Worm (Caenorhabditis elegans) whole organism, L2 larva: ENCODE measurements around the gene C33D9.10.

Experiments
- C34F6.9 ChIP-seq: fragments of 150-350 bp; optimal IDR thresholded peaks from 2 replicates; lab custom pipeline; 2014; ENCODE audit warnings: missing biosample characterization, missing genetic modification characterization
- F13H6.1 ChIP-seq: sonication (generic microtip); optimal IDR thresholded peaks from 2 replicates; lab custom pipeline; 2016; ENCODE audit warnings: missing genetic modification characterization, missing compliant biosample characterization
- R02D3.7 ChIP-seq: fragments of 150-350 bp; optimal IDR thresholded peaks from 2 replicates; lab custom pipeline; 2014; ENCODE audit warnings: missing biosample characterization, missing genetic modification characterization
- Y55F3AM.14 ChIP-seq: fragments of 200-800 bp; sonication (Bioruptor generic); optimal IDR thresholded peaks from 2 replicates; lab custom pipeline; 2018; ENCODE audit warnings: mild to moderate bottlenecking, missing genetic modification characterization, missing compliant biosample characterization
- ZK546.5 ChIP-seq: sonication (generic microtip); optimal IDR thresholded peaks from 2 replicates; lab custom pipeline; 2017; ENCODE audit warnings: missing biosample characterization, missing genetic modification characterization
- alr-1 ChIP-seq: fragments of 150-350 bp; optimal IDR thresholded peaks from 2 replicates; lab custom pipeline; 2014; ENCODE audit warnings: missing biosample characterization, missing genetic modification characterization
- aly-2 ChIP-seq: fragments of 150-350 bp; optimal IDR thresholded peaks from 2 replicates; lab custom pipeline; 2014; ENCODE audit warnings: missing biosample characterization, missing genetic modification characterization
- ama-1 ChIP-seq: fragments of 150-350 bp; optimal IDR thresholded peaks from 2 replicates; lab custom pipeline; 2018; ENCODE audit warnings: inconsistent platforms
- blmp-1 ChIP-seq: sonication (generic microtip); optimal IDR thresholded peaks from 2 replicates; lab custom pipeline; 2017; ENCODE audit warnings: missing genetic modification characterization, mild to moderate bottlenecking, missing compliant biosample characterization, antibody characterized with exemption, moderate library complexity; ENCODE audit not compliant: insufficient read depth
- ceh-16 ChIP-seq: fragments of 150-350 bp; optimal IDR thresholded peaks from 2 replicates; lab custom pipeline; 2014; ENCODE audit warnings: missing biosample characterization, missing genetic modification characterization
- ceh-82 ChIP-seq: fragments of 150-350 bp; optimal IDR thresholded peaks from 2 replicates; lab custom pipeline; 2014; ENCODE audit warnings: missing biosample characterization, missing genetic modification characterization
- crh-2 ChIP-seq: sonication (generic microtip); optimal IDR thresholded peaks from 2 replicates; lab custom pipeline; 2017; ENCODE audit warnings: missing biosample characterization, missing genetic modification characterization
- dmd-4 ChIP-seq: sonication (generic microtip); optimal IDR thresholded peaks from 2 replicates; lab custom pipeline; 2017; ENCODE audit warnings: missing biosample characterization, missing genetic modification characterization
- egl-27 ChIP-seq: sonication (generic microtip); optimal IDR thresholded peaks from 3 replicates; lab custom pipeline; 2017; ENCODE audit warnings: missing biosample characterization, missing genetic modification reagents, missing genetic modification characterization
- elt-1 ChIP-seq: fragments of 150-350 bp; optimal IDR thresholded peaks from 2 replicates; lab custom pipeline; 2014; ENCODE audit warnings: missing biosample characterization, missing genetic modification characterization
- elt-3 ChIP-seq: sonication (generic microtip); optimal IDR thresholded peaks from 2 replicates; lab custom pipeline; 2017; ENCODE audit warnings: missing biosample characterization, missing genetic modification characterization
- fos-1 ChIP-seq: fragments of 150-350 bp; optimal IDR thresholded peaks from 2 replicates; lab custom pipeline; 2014; ENCODE audit warnings: missing biosample characterization, missing genetic modification characterization
- gmeb-1 ChIP-seq: fragments of 150-350 bp; optimal IDR thresholded peaks from 2 replicates; lab custom pipeline; 2014; ENCODE audit warnings: missing biosample characterization, missing genetic modification characterization
- lin-11 ChIP-seq: fragments of 150-350 bp; sonication (generic microtip); optimal IDR thresholded peaks from 2 replicates; lab custom pipeline; 2014; ENCODE audit warnings: missing biosample characterization, missing genetic modification characterization, inconsistent platforms, mixed read lengths
- lin-13 ChIP-seq: fragments of 150-350 bp; optimal IDR thresholded peaks from 2 replicates; lab custom pipeline; 2014; ENCODE audit warnings: missing biosample characterization, missing genetic modification reagents, missing genetic modification characterization
- lin-39 ChIP-seq: fragments of 150-350 bp; optimal IDR thresholded peaks from 2 replicates; lab custom pipeline; 2014; ENCODE audit warnings: missing biosample characterization, missing genetic modification reagents, missing genetic modification characterization
- lsy-2 ChIP-seq, 2 experiments: fragments of 150-350 bp in 1 of 2; sonication (generic microtip) in 1 of 2; optimal IDR thresholded peaks; 2 replicates each; lab custom pipeline; 2014 to 2017; ENCODE audit warnings: missing biosample characterization in 2 of 2, missing genetic modification characterization in 2 of 2
- mab-5 ChIP-seq: fragments of 150-350 bp; optimal IDR thresholded peaks from 2 replicates; lab custom pipeline; 2014; ENCODE audit warnings: missing biosample characterization, missing genetic modification characterization
- mbf-1 ChIP-seq: sonication (generic microtip); optimal IDR thresholded peaks from 2 replicates; lab custom pipeline; 2017; ENCODE audit warnings: missing biosample characterization, missing genetic modification characterization
- mdl-1 ChIP-seq, 2 experiments: fragments of 150-350 bp in 1 of 2; sonication (generic microtip) in 1 of 2; optimal IDR thresholded peaks; 2 replicates each; lab custom pipeline; 2017; ENCODE audit warnings: missing biosample characterization in 2 of 2, missing genetic modification characterization in 2 of 2
- nhr-10 ChIP-seq: sonication (generic microtip); optimal IDR thresholded peaks from 2 replicates; lab custom pipeline; 2017; ENCODE audit warnings: missing biosample characterization, missing genetic modification characterization
- nhr-11 ChIP-seq: fragments of 150-350 bp; optimal IDR thresholded peaks from 2 replicates; lab custom pipeline; 2014; ENCODE audit warnings: missing biosample characterization, missing genetic modification characterization
- nhr-12 ChIP-seq: fragments of 150-350 bp; optimal IDR thresholded peaks from 2 replicates; lab custom pipeline; 2014; ENCODE audit warnings: missing biosample characterization, missing genetic modification characterization
- nhr-129 ChIP-seq: fragments of 150-350 bp; optimal IDR thresholded peaks from 2 replicates; lab custom pipeline; 2014; ENCODE audit warnings: missing biosample characterization, missing genetic modification characterization
- nhr-21 ChIP-seq: fragments of 150-350 bp; optimal IDR thresholded peaks from 2 replicates; lab custom pipeline; 2014; ENCODE audit warnings: missing biosample characterization, missing genetic modification characterization
- nhr-23 ChIP-seq: fragments of 150-350 bp; optimal IDR thresholded peaks from 2 replicates; lab custom pipeline; 2014; ENCODE audit warnings: missing biosample characterization, missing genetic modification reagents, missing genetic modification characterization
- nhr-237 ChIP-seq: fragments of 150-350 bp; optimal IDR thresholded peaks from 2 replicates; lab custom pipeline; 2014; ENCODE audit warnings: missing biosample characterization, missing genetic modification characterization
- nhr-25 ChIP-seq: fragments of 150-350 bp; sonication (generic microtip); optimal IDR thresholded peaks from 3 replicates; lab custom pipeline; 2014; ENCODE audit warnings: missing biosample characterization, missing genetic modification characterization
- nhr-6 ChIP-seq: fragments of 150-350 bp; optimal IDR thresholded peaks from 2 replicates; lab custom pipeline; 2014; ENCODE audit warnings: missing biosample characterization, missing genetic modification characterization
- nhr-77 ChIP-seq: fragments of 150-350 bp; optimal IDR thresholded peaks from 2 replicates; lab custom pipeline; 2014; ENCODE audit warnings: missing biosample characterization, missing genetic modification characterization
- peb-1 ChIP-seq: fragments of 150-350 bp; optimal IDR thresholded peaks from 2 replicates; lab custom pipeline; 2014; ENCODE audit warnings: missing biosample characterization, missing genetic modification characterization
- sem-4 ChIP-seq: fragments of 150-350 bp; optimal IDR thresholded peaks from 2 replicates; lab custom pipeline; 2014; ENCODE audit warnings: missing biosample characterization, missing genetic modification reagents, missing genetic modification characterization
- skn-1 ChIP-seq: sonication (generic microtip); optimal IDR thresholded peaks from 2 replicates; lab custom pipeline; 2017; ENCODE audit warnings: missing biosample characterization, missing genetic modification characterization
- sma-3 ChIP-seq: sonication (generic microtip); optimal IDR thresholded peaks from 2 replicates; lab custom pipeline; 2016; ENCODE audit warnings: missing genetic modification reagents, missing genetic modification characterization, missing compliant biosample characterization
- sma-9 ChIP-seq, 2 experiments: fragments of 150-350 bp in 1 of 2; sonication (generic microtip) in 1 of 2; optimal IDR thresholded peaks; 2 replicates each; lab custom pipeline; 2014 to 2016; ENCODE audit warnings: missing genetic modification characterization in 2 of 2, mild to moderate bottlenecking in 1 of 2, missing biosample characterization in 1 of 2, missing compliant biosample characterization in 1 of 2, missing genetic modification reagents in 1 of 2, moderate library complexity in 1 of 2
- snpc-4 ChIP-seq: fragments of 150-350 bp; optimal IDR thresholded peaks from 2 replicates; lab custom pipeline; 2014; ENCODE audit warnings: missing biosample characterization, missing genetic modification characterization
- unc-39 ChIP-seq: fragments of 150-350 bp; optimal IDR thresholded peaks from 2 replicates; lab custom pipeline; 2014; ENCODE audit warnings: missing biosample characterization, missing genetic modification characterization
- unc-55 ChIP-seq: fragments of 150-350 bp; sonication (generic microtip); optimal IDR thresholded peaks from 3 replicates; lab custom pipeline; 2014; ENCODE audit warnings: missing biosample characterization, missing genetic modification reagents, missing genetic modification characterization
- unc-62 ChIP-seq: fragments of 150-350 bp; optimal IDR thresholded peaks from 2 replicates; lab custom pipeline; 2014; ENCODE audit warnings: missing biosample characterization, missing genetic modification reagents, missing genetic modification characterization
- zag-1 ChIP-seq: fragments of 150-350 bp; optimal IDR thresholded peaks from 2 replicates; lab custom pipeline; 2014; ENCODE audit warnings: missing biosample characterization, missing genetic modification characterization
- ztf-1 ChIP-seq: fragments of 200-800 bp; sonication (Bioruptor generic); conservative IDR thresholded peaks from 2 replicates; pipeline ENCODE4 v1.3.6; 2022; ENCODE audit warnings: missing genetic modification characterization, missing compliant biosample characterization
- ztf-11 ChIP-seq: sonication (generic microtip); optimal IDR thresholded peaks from 2 replicates; lab custom pipeline; 2017; ENCODE audit warnings: missing biosample characterization, missing genetic modification characterization
- ztf-4 ChIP-seq: fragments of 150-350 bp; optimal IDR thresholded peaks from 2 replicates; lab custom pipeline; 2014; ENCODE audit warnings: missing biosample characterization, missing genetic modification characterization

Gene C33D9.10

DNA sequence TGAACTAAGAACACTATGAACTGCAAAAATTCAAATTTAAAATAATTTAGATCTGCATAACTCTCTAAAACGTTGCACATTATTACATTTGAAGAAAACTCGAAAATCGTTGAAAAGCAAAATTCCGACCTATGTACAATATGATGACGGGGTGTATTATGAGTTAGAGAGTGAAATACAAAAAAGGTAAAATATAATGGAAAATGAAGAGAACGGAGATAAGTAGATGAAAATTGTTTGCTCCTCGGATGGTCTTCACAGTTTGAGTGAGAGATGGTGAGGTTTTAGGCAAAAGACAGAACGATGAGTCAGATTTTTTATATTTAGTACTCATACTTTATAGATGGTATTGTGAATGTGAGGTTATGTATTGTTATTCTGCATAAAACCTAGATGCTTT lies 19.4 kb upstream of the C33D9.10 start:
- TF ChIP-seq nhr-25 (tag; lab: Kevin White, UChicago) = no peak
- TF ChIP-seq fos-1 (tag; lab: Kevin White, UChicago) = peak; percentile 78

DNA sequence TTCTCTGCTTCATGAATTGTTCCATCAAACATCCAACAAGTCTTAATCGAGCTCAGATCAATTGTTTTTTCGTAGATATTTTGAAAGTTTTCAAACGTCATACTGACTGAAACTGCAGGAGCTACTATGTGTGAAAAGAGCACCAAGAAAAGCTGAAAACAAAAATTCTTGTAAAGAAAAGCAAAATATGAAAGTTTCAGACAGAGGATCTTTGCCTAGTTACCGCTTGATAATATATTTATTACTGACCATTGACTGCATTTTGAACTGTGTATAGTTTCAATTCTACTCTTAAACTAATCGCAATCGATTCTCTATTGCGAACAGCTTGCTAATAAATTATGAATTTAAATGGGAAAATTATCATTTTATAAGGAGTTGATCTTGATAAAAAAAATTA lies 10.3 kb upstream of the C33D9.10 start, which contains the start of gene clec-182:
Gene clec-182, minus strand, starts transcription at position 101 of the 400 bp plus-strand sequence.
- TF ChIP-seq elt-1 (tag; lab: Kevin White, UChicago) = no peak
- no peak for TF ChIP-seq mbf-1 (tag; lab: Kevin White, UChicago)
- no peak for TF ChIP-seq nhr-21
- no peak for TF ChIP-seq sma-3 (GFP tag; lab: Kevin White, UChicago)
- TF ChIP-seq unc-55 (GFP tag; lab: Kevin White, UChicago) = no peak
- no peak for TF ChIP-seq unc-39 (tag; lab: Kevin White, UChicago)
- no peak for TF ChIP-seq ztf-11 (tag; lab: Kevin White, UChicago)
- TF ChIP-seq R02D3.7 (tag; lab: Kevin White, UChicago) = no peak
- TF ChIP-seq egl-27 (tag; lab: Kevin White, UChicago) = no peak
- TF ChIP-seq zag-1 (tag; lab: Kevin White, UChicago) = no peak
- no peak for TF ChIP-seq skn-1 (tag; lab: Kevin White, UChicago)
- no peak for TF ChIP-seq ceh-82 (tag; lab: Kevin White, UChicago)
- TF ChIP-seq nhr-25 (tag; lab: Kevin White, UChicago) = no peak
- no peak for TF ChIP-seq lin-11 (tag; lab: Kevin White, UChicago)
- TF ChIP-seq lin-13 (GFP tag; lab: Kevin White, UChicago) = no peak

DNA sequence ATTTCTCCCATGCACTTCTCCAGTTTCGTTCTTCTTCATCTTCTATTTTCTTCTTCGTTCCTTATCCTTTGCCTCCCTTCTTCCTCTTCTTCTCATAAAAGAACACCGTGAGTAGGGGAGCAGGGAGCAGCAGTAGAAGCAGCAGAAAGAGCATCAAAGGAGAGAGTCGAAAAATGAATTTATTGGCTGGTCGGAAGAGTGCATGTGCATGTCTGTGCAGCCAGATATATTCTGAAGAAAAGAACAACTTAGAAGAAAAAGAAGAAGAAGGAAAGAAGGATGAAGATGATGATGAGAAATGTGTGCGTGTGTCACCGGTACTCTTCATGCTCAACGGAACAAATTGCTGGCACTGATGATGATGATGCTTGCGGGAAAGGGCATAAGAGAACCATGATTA lies 8.3 kb upstream of the C33D9.10 start:
- TF ChIP-seq nhr-12 (tag; lab: Kevin White, UChicago) (no peak), nhr-25 (tag; lab: Kevin White, UChicago) (no peak), mbf-1 (tag; lab: Kevin White, UChicago) (no peak), zag-1 (tag; lab: Kevin White, UChicago) (peak; percentile 58), unc-39 (tag; lab: Kevin White, UChicago) (no peak), egl-27 (tag; lab: Kevin White, UChicago) (no peak), unc-62 (GFP tag; lab: Kevin White, UChicago) (no peak), ztf-11 (tag; lab: Kevin White, UChicago) (no peak), lsy-2 (tag; optimal IDR thresholded peaks at IDR 0.05; lab: Kevin White, UChicago) (no peak), nhr-21 (no peak), skn-1 (tag; lab: Kevin White, UChicago) (no peak), sma-9 (GFP tag; optimal IDR thresholded peaks at IDR 0.05; lab: Kevin White, UChicago) (peak; percentile 36), sma-9 (tag; optimal IDR thresholded peaks at IDR 0.05; lab: Kevin White, UChicago) (no peak), ama-1 (lab: Kevin White, UChicago) (no peak), F13H6.1 (tag; lab: Kevin White, UChicago) (peak; percentile 9), elt-1 (tag; lab: Kevin White, UChicago) (no peak), ZK546.5 (tag; lab: Kevin White, UChicago) (no peak), nhr-6 (no peak), sma-3 (GFP tag; lab: Kevin White, UChicago) (no peak), C34F6.9 (tag; lab: Kevin White, UChicago) (peak; percentile 60), blmp-1 (tag; lab: Kevin White, UChicago) (no peak), dmd-4 (tag; lab: Kevin White, UChicago) (no peak), ztf-4 (tag; lab: Kevin White, UChicago) (no peak), alr-1 (tag; lab: Kevin White, UChicago) (no peak), sem-4 (tag; lab: Kevin White, UChicago) (no peak), lin-11 (tag; lab: Kevin White, UChicago) (no peak), ztf-1 (GFP tag; lab: Robert Waterston, UW) (no peak), nhr-23 (tag; lab: Kevin White, UChicago) (no peak), snpc-4 (tag; lab: Kevin White, UChicago) (no peak), ceh-16 (no peak), nhr-237 (tag; lab: Kevin White, UChicago) (no peak), unc-55 (GFP tag; lab: Kevin White, UChicago) (peak; percentile 52), nhr-10 (tag; lab: Kevin White, UChicago) (no peak), Y55F3AM.14 (GFP tag; lab: Kevin White, UChicago) (no peak), crh-2 (no peak), nhr-129 (tag; lab: Kevin White, UChicago) (no peak), lin-13 (GFP tag; lab: Kevin White, UChicago) (no peak), elt-3 (tag; lab: Kevin White, UChicago) (no peak), mdl-1 (tag; optimal IDR thresholded peaks at IDR 0.05; lab: Kevin White, UChicago) (peak in 1 of 2 experiments; percentile 31), nhr-77 (tag; lab: Kevin White, UChicago) (no peak), R02D3.7 (tag; lab: Kevin White, UChicago) (no peak), gmeb-1 (tag; lab: Kevin White, UChicago) (no peak), mab-5 (tag; lab: Kevin White, UChicago) (no peak), nhr-11 (tag; lab: Kevin White, UChicago) (no peak), ceh-82 (tag; lab: Kevin White, UChicago) (no peak), lin-39 (tag; lab: Kevin White, UChicago) (no peak), aly-2 (tag; lab: Kevin White, UChicago) (no peak), fos-1 (tag; lab: Kevin White, UChicago) (peak; percentile 9), peb-1 (tag; lab: Kevin White, UChicago) (no peak)
